Fruit fly (Drosophila melanogaster): ENCODE data around the gene CG45544.

Gene CG45544

dm6 chr3R:29257890-29258691 is 1.8 kb downstream of the CG45544 start:
- TF ChIP-seq Rel (GFP tag; optimal IDR thresholded peaks at IDR 0.05) (no peak), Rel (tag; optimal IDR thresholded peaks at IDR 0.05) (peak; percentile 48), pan (optimal IDR thresholded peaks at IDR 0.05) (no peak), Myc (optimal IDR thresholded peaks at IDR 0.05) (no peak), brk (GFP tag; optimal IDR thresholded peaks at IDR 0.05) (peak; percentile 5), psq (GFP tag; optimal IDR thresholded peaks at IDR 0.05) (peak; percentile 97), dl (GFP tag; optimal IDR thresholded peaks at IDR 0.05; ENCODE audit: insufficient read depth in 1 of 2, partially characterized antibody in 2 of 2) (peak in 1 of 2 experiments; percentile 24), fru (GFP tag; optimal IDR thresholded peaks at IDR 0.05) (peak; percentile 26)

dm6 chr3R:29259466-29260132 is 3.3 kb downstream of the CG45544 start:
- TF ChIP-seq lola (GFP tag; optimal IDR thresholded peaks at IDR 0.05) = no peak
- TF ChIP-seq woc (GFP tag; optimal IDR thresholded peaks at IDR 0.05) = no peak
- TF ChIP-seq Hnf4 (GFP tag; optimal IDR thresholded peaks at IDR 0.05) = no peak
- TF ChIP-seq dl (GFP tag; optimal IDR thresholded peaks at IDR 0.05; ENCODE audit: insufficient read depth in 1 of 2, partially characterized antibody in 2 of 2) = no peak
- TF ChIP-seq foxo (GFP tag; optimal IDR thresholded peaks at IDR 0.05) = no peak
- no peak for TF ChIP-seq CrebA (GFP tag; optimal IDR thresholded peaks at IDR 0.05; ENCODE audit: borderline replicate concordance)
- no peak for TF ChIP-seq jim (GFP tag; optimal IDR thresholded peaks at IDR 0.05)
- TF ChIP-seq dmrt93B (GFP tag; optimal IDR thresholded peaks at IDR 0.05) = no peak
- TF ChIP-seq sage (GFP tag; optimal IDR thresholded peaks at IDR 0.05) = no peak
- TF ChIP-seq psq (GFP tag; optimal IDR thresholded peaks at IDR 0.05) = no peak
- TF ChIP-seq Jra (GFP tag; optimal IDR thresholded peaks at IDR 0.05) = no peak
- no peak for TF ChIP-seq OdsH (GFP tag; optimal IDR thresholded peaks at IDR 0.05)

- TF ChIP-seq Abd-B (GFP tag; optimal IDR thresholded peaks at IDR 0.05) (no peak), ey (GFP tag; optimal IDR thresholded peaks at IDR 0.05) (no peak), GATAd (GFP tag; optimal IDR thresholded peaks at IDR 0.05) (no peak), rgr (GFP tag; optimal IDR thresholded peaks at IDR 0.05) (no peak), dsf (GFP tag; optimal IDR thresholded peaks at IDR 0.05; ENCODE audit: borderline replicate concordance) (no peak), tai (GFP tag; optimal IDR thresholded peaks at IDR 0.05) (no peak), N (GFP tag; optimal IDR thresholded peaks at IDR 0.05) (no peak)
Observed at dm6 chr3R:29262481-29262880, 6.2 kb downstream of the CG45544 start.

- no peak for TF ChIP-seq Rel (GFP tag; optimal IDR thresholded peaks at IDR 0.05)
- no peak for TF ChIP-seq Rel (tag; optimal IDR thresholded peaks at IDR 0.05)
- TF ChIP-seq N (GFP tag; optimal IDR thresholded peaks at IDR 0.05) = no peak
- no peak for TF ChIP-seq CG9705 (GFP tag; optimal IDR thresholded peaks at IDR 0.05)
- TF ChIP-seq Dif (GFP tag; optimal IDR thresholded peaks at IDR 0.05; ENCODE audit: partially characterized antibody) = no peak
- TF ChIP-seq dsf (GFP tag; optimal IDR thresholded peaks at IDR 0.05; ENCODE audit: borderline replicate concordance) = no peak
- no peak for TF ChIP-seq Dfd (GFP tag; optimal IDR thresholded peaks at IDR 0.05)
- TF ChIP-seq ey (GFP tag; optimal IDR thresholded peaks at IDR 0.05) = no peak
Observed at dm6 chr3R:29263264-29263663, 7.0 kb downstream of the CG45544 start.

dm6 chr3R:29265075-29265474 is 8.8 kb downstream of the CG45544 start:
- no peak for TF ChIP-seq CG32264 (GFP tag; optimal IDR thresholded peaks at IDR 0.05)
- no peak for TF ChIP-seq dsf (GFP tag; optimal IDR thresholded peaks at IDR 0.05; ENCODE audit: borderline replicate concordance)
- TF ChIP-seq HLH106 (tag; optimal IDR thresholded peaks at IDR 0.05) = peak; percentile 13
- no peak for TF ChIP-seq Hnf4 (GFP tag; optimal IDR thresholded peaks at IDR 0.05)
- no peak for TF ChIP-seq OdsH (GFP tag; optimal IDR thresholded peaks at IDR 0.05)
- TF ChIP-seq Sp1 (GFP tag; optimal IDR thresholded peaks at IDR 0.05) = peak; percentile 4
- TF ChIP-seq dl (GFP tag; optimal IDR thresholded peaks at IDR 0.05; ENCODE audit: insufficient read depth in 1 of 2, partially characterized antibody in 2 of 2) = no peak
- no peak for TF ChIP-seq dmrt93B (GFP tag; optimal IDR thresholded peaks at IDR 0.05)
- no peak for TF ChIP-seq N (GFP tag; optimal IDR thresholded peaks at IDR 0.05)
- no peak for TF ChIP-seq tai (GFP tag; optimal IDR thresholded peaks at IDR 0.05)
- TF ChIP-seq Abd-B (GFP tag; optimal IDR thresholded peaks at IDR 0.05) = no peak
- peak in 1 of 2 experiments; percentile 6 for TF ChIP-seq foxo (GFP tag; optimal IDR thresholded peaks at IDR 0.05)
- TF ChIP-seq pan (optimal IDR thresholded peaks at IDR 0.05) = no peak
- TF ChIP-seq Hr78 (GFP tag; optimal IDR thresholded peaks at IDR 0.05) = no peak
- no peak for TF ChIP-seq Hr83 (GFP tag; optimal IDR thresholded peaks at IDR 0.05; ENCODE audit: poor library complexity, severe bottlenecking)
- no peak for TF ChIP-seq Dfd (GFP tag; optimal IDR thresholded peaks at IDR 0.05)
- no peak for TF ChIP-seq brk (GFP tag; optimal IDR thresholded peaks at IDR 0.05)
- no peak for TF ChIP-seq rgr (GFP tag; optimal IDR thresholded peaks at IDR 0.05)
- no peak for TF ChIP-seq Myc (optimal IDR thresholded peaks at IDR 0.05)
- no peak for TF ChIP-seq lola (GFP tag; optimal IDR thresholded peaks at IDR 0.05)
- peak; percentile 12 for TF ChIP-seq fru (GFP tag; optimal IDR thresholded peaks at IDR 0.05)
- TF ChIP-seq CG9705 (GFP tag; optimal IDR thresholded peaks at IDR 0.05) = no peak
- TF ChIP-seq Dif (GFP tag; optimal IDR thresholded peaks at IDR 0.05; ENCODE audit: partially characterized antibody) = no peak
- TF ChIP-seq Mio (GFP tag; optimal IDR thresholded peaks at IDR 0.05) = no peak
- peak; percentile 11 for TF ChIP-seq woc (GFP tag; optimal IDR thresholded peaks at IDR 0.05)
- no peak for TF ChIP-seq usp (GFP tag; optimal IDR thresholded peaks at IDR 0.05)
- no peak for TF ChIP-seq CrebA (GFP tag; optimal IDR thresholded peaks at IDR 0.05; ENCODE audit: borderline replicate concordance)
- TF ChIP-seq h (GFP tag; optimal IDR thresholded peaks at IDR 0.05) = no peak
- TF ChIP-seq psq (GFP tag; optimal IDR thresholded peaks at IDR 0.05) = no peak

Data from whole organism, wandering third instar larva.